Worm (Caenorhabditis elegans) whole organism, L1 larva: ENCODE measurements around the gene ceh-93.

Experiments
- aha-1 ChIP-seq: fragments of 150-350 bp; optimal IDR thresholded peaks from 2 replicates; lab custom pipeline; 2014; ENCODE audit warnings: missing biosample characterization, missing genetic modification characterization
- dpl-1 ChIP-seq, 3 experiments: fragments of 150-350 bp in 2 of 3; sonication (generic microtip) in 1 of 3; optimal IDR thresholded peaks; 2 replicates each; lab custom pipeline; 2014 to 2017; ENCODE audit warnings: missing biosample characterization in 3 of 3, missing genetic modification characterization in 3 of 3, missing genetic modification reagents in 3 of 3
- egl-27 ChIP-seq, 2 experiments: fragments of 150-350 bp in 1 of 2; sonication (generic microtip); optimal IDR thresholded peaks; 3 replicates each; lab custom pipeline; 2017 to 2018; ENCODE audit warnings: missing biosample characterization in 2 of 2, missing genetic modification characterization in 2 of 2, missing genetic modification reagents in 2 of 2
- fos-1 ChIP-seq: fragments of 150-350 bp; optimal IDR thresholded peaks from 2 replicates; lab custom pipeline; 2014; ENCODE audit warnings: missing biosample characterization, missing genetic modification characterization

- TF ChIP-seq fos-1 (tag; lab: Kevin White, UChicago) (no peak), aha-1 (tag; lab: Kevin White, UChicago) (no peak), dpl-1 (GFP tag; optimal IDR thresholded peaks at IDR 0.05; lab: Kevin White, UChicago) (no peak), egl-27 (tag; optimal IDR thresholded peaks at IDR 0.05; lab: Kevin White, UChicago) (no peak)
These were observed 35.2 kb upstream of the ceh-93 start for ce11 chrX:423757-424156.
